Worm (Caenorhabditis elegans) whole organism, early embryonic: Measurements from ENCODE around the gene F23A7.1.

Source experiments
- ama-1 ChIP-seq: fragments of 150-350 bp; optimal IDR thresholded peaks from 2 replicates; lab custom pipeline; 2014
- ceh-13 ChIP-seq: fragments of 200-800 bp; sonication (Bioruptor generic); optimal IDR thresholded peaks from 2 replicates; lab custom pipeline; 2018; ENCODE audit warnings: mild to moderate bottlenecking, missing genetic modification characterization, missing compliant biosample characterization
- tbx-37 ChIP-seq: fragments of 200-800 bp; sonication (Bioruptor generic); conservative IDR thresholded peaks from 2 replicates; pipeline ENCODE4 v1.3.6; 2022; ENCODE audit warnings: missing genetic modification reagents, missing genetic modification characterization, missing compliant biosample characterization

- no peak for TF ChIP-seq ceh-13 (GFP tag; lab: Kevin White, UChicago)
- no peak for TF ChIP-seq tbx-37
- no peak for TF ChIP-seq ama-1 (lab: Kevin White, UChicago)
These were observed 27.6 kb downstream of the F23A7.1 start, which contains the start of gene W10G6.1 for ce11 chrX:16244764-16245244.
